Worm (Caenorhabditis elegans): ENCODE measurements around the gene F55F10.1.

DNA sequence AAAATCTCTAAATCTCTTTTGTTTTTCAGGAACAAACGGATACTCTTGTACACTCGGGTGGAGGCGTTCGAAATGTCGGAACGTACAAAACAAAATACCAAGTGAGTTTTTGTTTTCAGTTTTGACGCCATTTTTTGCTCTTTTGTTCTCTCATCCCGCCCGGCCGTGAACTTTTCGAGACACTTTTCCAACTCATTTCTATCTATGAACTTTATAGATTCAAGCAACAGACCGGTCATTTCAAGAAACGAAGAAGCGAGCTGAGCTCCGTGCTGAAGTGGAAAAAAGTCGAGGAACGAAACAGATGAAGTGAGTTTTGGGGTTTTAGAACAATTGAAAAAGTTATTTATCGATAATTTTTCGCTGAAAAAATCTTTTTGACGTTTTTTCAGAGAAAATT lies 49.9 kb downstream of the F55F10.1 start:
- TF ChIP-seq skn-1 (tag; optimal IDR thresholded peaks at IDR 0.05), result no peak
- no peak for TF ChIP-seq nhr-10 (tag; optimal IDR thresholded peaks at IDR 0.05)
- no peak for TF ChIP-seq unc-130 (GFP tag; optimal IDR thresholded peaks at IDR 0.05)
- TF ChIP-seq nhr-77 (tag; optimal IDR thresholded peaks at IDR 0.05), result no peak
- no peak for TF ChIP-seq dve-1 (tag; optimal IDR thresholded peaks at IDR 0.05; ENCODE audit: insufficient read depth)
- no peak for TF ChIP-seq F49E8.2 (tag; optimal IDR thresholded peaks at IDR 0.05; ENCODE audit: borderline replicate concordance)
- TF ChIP-seq snpc-4 (tag; optimal IDR thresholded peaks at IDR 0.05), result no peak

Measured in whole organism, L4 larva.